Fruit fly (Drosophila melanogaster): ENCODE measurements around the gene dsx.

- TF ChIP-seq CTCF (optimal IDR thresholded peaks at IDR 0.05) (no peak), CG8478 (optimal IDR thresholded peaks at IDR 0.05) (no peak)
These were observed 2.4 kb downstream of the dsx start for dm6 chr3R:7964751-7965319.
